Worm (Caenorhabditis elegans) whole organism, L3 larva: ENCODE data around the gene inx-3.

Experiments
- aly-2 ChIP-seq: fragments of 150-350 bp; optimal IDR thresholded peaks from 2 replicates; lab custom pipeline; 2014; ENCODE audit warnings: missing biosample characterization, missing genetic modification characterization
- ama-1 ChIP-seq: fragments of 150-350 bp; optimal IDR thresholded peaks from 2 replicates; lab custom pipeline; 2018
- ceh-16 ChIP-seq: sonication (generic microtip); optimal IDR thresholded peaks from 2 replicates; lab custom pipeline; 2017; ENCODE audit warnings: missing biosample characterization, missing genetic modification characterization
- ceh-28 ChIP-seq: fragments of 150-350 bp; optimal IDR thresholded peaks from 2 replicates; lab custom pipeline; 2014; ENCODE audit warnings: missing biosample characterization, missing genetic modification reagents, missing genetic modification characterization
- ceh-9 ChIP-seq: sonication (generic microtip); optimal IDR thresholded peaks from 2 replicates; lab custom pipeline; 2018; ENCODE audit warnings: missing biosample characterization, missing genetic modification characterization
- egl-5 ChIP-seq: fragments of 150-350 bp; optimal IDR thresholded peaks from 2 replicates; lab custom pipeline; 2017; ENCODE audit warnings: missing biosample characterization, missing genetic modification reagents, missing genetic modification characterization, inconsistent platforms
- elt-1 ChIP-seq: fragments of 150-350 bp; optimal IDR thresholded peaks from 2 replicates; lab custom pipeline; 2014; ENCODE audit warnings: missing biosample characterization, missing genetic modification characterization
- elt-2 ChIP-seq: sonication (generic microtip); optimal IDR thresholded peaks from 2 replicates; lab custom pipeline; 2016; ENCODE audit warnings: missing genetic modification reagents, mild to moderate bottlenecking, missing genetic modification characterization, missing compliant biosample characterization
- elt-3 ChIP-seq, 3 experiments: fragments of 150-350 bp in 1 of 3; sonication (generic microtip) in 2 of 3; optimal IDR thresholded peaks; 2 replicates in 2 of 3; 4 replicates in 1 of 3; lab custom pipeline; 2014 to 2017; ENCODE audit warnings: missing biosample characterization in 3 of 3, missing genetic modification characterization in 3 of 3
- eor-1 ChIP-seq, 2 experiments: fragments of 150-350 bp; optimal IDR thresholded peaks; 2 replicates each; lab custom pipeline; 2014 to 2018; ENCODE audit warnings: missing biosample characterization in 2 of 2, missing genetic modification characterization in 2 of 2
- fkh-2 ChIP-seq: fragments of 150-350 bp; optimal IDR thresholded peaks from 2 replicates; lab custom pipeline; 2014; ENCODE audit warnings: missing biosample characterization, missing genetic modification reagents, missing genetic modification characterization
- fos-1 ChIP-seq: fragments of 150-350 bp; optimal IDR thresholded peaks from 2 replicates; lab custom pipeline; 2014; ENCODE audit warnings: missing biosample characterization, missing genetic modification characterization
- hmg-11 ChIP-seq: sonication (generic microtip); optimal IDR thresholded peaks from 2 replicates; lab custom pipeline; 2016; ENCODE audit warnings: missing genetic modification characterization, missing compliant biosample characterization
- jun-1 ChIP-seq: fragments of 150-350 bp; optimal IDR thresholded peaks from 2 replicates; lab custom pipeline; 2014; ENCODE audit warnings: missing biosample characterization, missing genetic modification reagents, missing genetic modification characterization
- lin-15B ChIP-seq: fragments of 150-350 bp; optimal IDR thresholded peaks from 2 replicates; lab custom pipeline; 2014; ENCODE audit warnings: missing biosample characterization, missing genetic modification characterization
- lsy-12 ChIP-seq: sonication (generic microtip); optimal IDR thresholded peaks from 2 replicates; lab custom pipeline; 2016; ENCODE audit warnings: mild to moderate bottlenecking, missing genetic modification characterization, missing compliant biosample characterization
- nfya-1 ChIP-seq: sonication (generic microtip); optimal IDR thresholded peaks from 2 replicates; lab custom pipeline; 2017; ENCODE audit warnings: missing genetic modification characterization, mild to moderate bottlenecking, missing compliant biosample characterization, antibody characterized with exemption, moderate library complexity; ENCODE audit not compliant: insufficient read depth
- nhr-12 ChIP-seq: fragments of 150-350 bp; optimal IDR thresholded peaks from 2 replicates; lab custom pipeline; 2014; ENCODE audit warnings: missing biosample characterization, missing genetic modification characterization
- nhr-23 ChIP-seq: fragments of 150-350 bp; optimal IDR thresholded peaks from 2 replicates; lab custom pipeline; 2014; ENCODE audit warnings: missing biosample characterization, missing genetic modification reagents, missing genetic modification characterization
- nhr-25 ChIP-seq: sonication (generic microtip); optimal IDR thresholded peaks from 2 replicates; lab custom pipeline; 2017; ENCODE audit warnings: missing biosample characterization, missing genetic modification characterization
- nhr-43 ChIP-seq: sonication (generic microtip); optimal IDR thresholded peaks from 2 replicates; lab custom pipeline; 2016; ENCODE audit warnings: mild to moderate bottlenecking, missing genetic modification characterization, missing compliant biosample characterization; ENCODE audit not compliant: poor library complexity, severe bottlenecking
- pqm-1 ChIP-seq: fragments of 150-350 bp; optimal IDR thresholded peaks from 2 replicates; lab custom pipeline; 2017; ENCODE audit warnings: missing biosample characterization, missing genetic modification characterization, inconsistent platforms
- skn-1 ChIP-seq: fragments of 150-350 bp; optimal IDR thresholded peaks from 2 replicates; lab custom pipeline; 2014; ENCODE audit warnings: missing biosample characterization, missing genetic modification characterization
- snpc-4 ChIP-seq: fragments of 150-350 bp; optimal IDR thresholded peaks from 2 replicates; lab custom pipeline; 2014; ENCODE audit warnings: missing biosample characterization, missing genetic modification characterization
- tbx-2 ChIP-seq: sonication (generic microtip); optimal IDR thresholded peaks from 2 replicates; lab custom pipeline; 2016; ENCODE audit warnings: mild to moderate bottlenecking, missing genetic modification characterization, missing compliant biosample characterization
- unc-39 ChIP-seq: sonication (generic microtip); optimal IDR thresholded peaks from 4 replicates; lab custom pipeline; 2017; ENCODE audit warnings: missing biosample characterization, missing genetic modification characterization
- zag-1 ChIP-seq: fragments of 150-350 bp; optimal IDR thresholded peaks from 2 replicates; lab custom pipeline; 2014; ENCODE audit warnings: missing biosample characterization, missing genetic modification characterization
- ztf-11 ChIP-seq: fragments of 150-350 bp; optimal IDR thresholded peaks from 2 replicates; lab custom pipeline; 2014; ENCODE audit warnings: missing biosample characterization, missing genetic modification characterization
- ztf-4 ChIP-seq: fragments of 150-350 bp; optimal IDR thresholded peaks from 2 replicates; lab custom pipeline; 2014; ENCODE audit warnings: missing biosample characterization, missing genetic modification characterization

Gene inx-3

ce11 chrX:6026732-6027528 is 31.0 kb downstream of the inx-3 start:
- TF ChIP-seq pqm-1 (tag; lab: Kevin White, UChicago) = peak; percentile 26
- TF ChIP-seq egl-5 = no peak
- no peak for TF ChIP-seq nhr-12 (tag; lab: Kevin White, UChicago)
- no peak for TF ChIP-seq nhr-23 (tag; lab: Kevin White, UChicago)
- no peak for TF ChIP-seq unc-39 (tag; lab: Kevin White, UChicago)
- no peak for TF ChIP-seq nhr-43 (tag; lab: Kevin White, UChicago)
- TF ChIP-seq elt-2 (tag; lab: Kevin White, UChicago) = peak; percentile 52
- TF ChIP-seq lin-15B = no peak
- TF ChIP-seq elt-1 (tag; lab: Kevin White, UChicago) = no peak
- TF ChIP-seq skn-1 (tag; lab: Kevin White, UChicago) = no peak
- no peak for TF ChIP-seq zag-1 (tag; lab: Kevin White, UChicago)
- TF ChIP-seq nhr-25 = peak; percentile 53
- TF ChIP-seq, all 47 proteins: peak for 3

- no peak for TF ChIP-seq ceh-9
- TF ChIP-seq nhr-25 = peak; percentile 29
- TF ChIP-seq unc-39 (tag; lab: Kevin White, UChicago) = no peak
- TF ChIP-seq eor-1 (tag; optimal IDR thresholded peaks at IDR 0.05; lab: Kevin White, UChicago) = no peak
- no peak for TF ChIP-seq fos-1 (tag; lab: Kevin White, UChicago)
- peak; percentile 49 for TF ChIP-seq elt-1 (tag; lab: Kevin White, UChicago)
- TF ChIP-seq ceh-16 = peak; percentile 34
- TF ChIP-seq fkh-2 (tag; lab: Kevin White, UChicago) = no peak
Measured at ce11 chrX:6029075-6029474, 33.1 kb downstream of the inx-3 start.

ce11 chrX:6031169-6031568 is 35.2 kb downstream of the inx-3 start, which contains the start of gene ipp-5:
Gene ipp-5 (plus strand): TSS chrX:6031469.
- TF ChIP-seq skn-1 (tag; lab: Kevin White, UChicago) (no peak), jun-1 (tag; lab: Kevin White, UChicago) (no peak), pqm-1 (tag; lab: Kevin White, UChicago) (no peak), fos-1 (tag; lab: Kevin White, UChicago) (no peak), ceh-16 (no peak), nfya-1 (tag; lab: Kevin White, UChicago) (no peak)

ce11 chrX:6039544-6039943 is 43.6 kb downstream of the inx-3 start, which contains the start of gene hsp-25:
Gene hsp-25 (minus strand): TSS chrX:6039644.
- no peak for TF ChIP-seq eor-1 (tag; optimal IDR thresholded peaks at IDR 0.05; lab: Kevin White, UChicago)

- TF ChIP-seq aly-2 (tag; lab: Kevin White, UChicago) (no peak), ama-1 (lab: Kevin White, UChicago) (peak; percentile 10), nhr-23 (tag; lab: Kevin White, UChicago) (no peak), ceh-9 (no peak), elt-1 (tag; lab: Kevin White, UChicago) (no peak), hmg-11 (tag; lab: Kevin White, UChicago) (no peak), ztf-11 (tag; lab: Kevin White, UChicago) (no peak), elt-3 (tag; optimal IDR thresholded peaks at IDR 0.05; lab: Kevin White, UChicago) (no peak), snpc-4 (tag; lab: Kevin White, UChicago) (no peak), lin-15B (no peak), jun-1 (tag; lab: Kevin White, UChicago) (no peak), lsy-12 (peak; percentile 31)
- TF ChIP-seq, all 47 proteins: peak for 2
Measured at ce11 chrX:6040435-6041093, 44.6 kb downstream of the inx-3 start.

ce11 chrX:6041094-6041441 is 45.1 kb downstream of the inx-3 start:
- no peak for TF ChIP-seq aly-2 (tag; lab: Kevin White, UChicago)
- peak; percentile 68 for TF ChIP-seq elt-2 (tag; lab: Kevin White, UChicago)
- no peak for TF ChIP-seq pqm-1 (tag; lab: Kevin White, UChicago)
- peak; percentile 32 for TF ChIP-seq ceh-28
- no peak for TF ChIP-seq eor-1 (tag; optimal IDR thresholded peaks at IDR 0.05; lab: Kevin White, UChicago)
- no peak for TF ChIP-seq ztf-4 (tag; lab: Kevin White, UChicago)
- TF ChIP-seq tbx-2 (tag; lab: Kevin White, UChicago) = no peak
- no peak for TF ChIP-seq zag-1 (tag; lab: Kevin White, UChicago)
- TF ChIP-seq, all 47 proteins: peak for 2
